Worm (Caenorhabditis elegans) whole organism, L1 larva: ENCODE data around the gene ncs-6.

Source experiments
- C16A3.4 ChIP-seq: fragments of 150-350 bp; optimal IDR thresholded peaks from 2 replicates; lab custom pipeline; 2014; ENCODE audit warnings: missing biosample characterization, missing genetic modification characterization
- C34B4.2 ChIP-seq: sonication (generic microtip); optimal IDR thresholded peaks from 2 replicates; lab custom pipeline; 2017; ENCODE audit warnings: mild to moderate bottlenecking, missing genetic modification characterization, missing compliant biosample characterization
- Y116A8C.19 ChIP-seq: sonication (generic microtip); optimal IDR thresholded peaks from 2 replicates; lab custom pipeline; 2016; ENCODE audit warnings: missing compliant biosample characterization, missing genetic modification characterization, borderline replicate concordance
- aha-1 ChIP-seq: fragments of 150-350 bp; optimal IDR thresholded peaks from 2 replicates; lab custom pipeline; 2014; ENCODE audit warnings: missing biosample characterization, missing genetic modification characterization
- alr-1 ChIP-seq: fragments of 200-800 bp; sonication (Bioruptor generic); optimal IDR thresholded peaks from 2 replicates; lab custom pipeline; 2018; ENCODE audit warnings: borderline replicate concordance, mild to moderate bottlenecking, missing genetic modification characterization, missing compliant biosample characterization
- ceh-82 ChIP-seq, 3 experiments: fragments of 150-350 bp in 1 of 3; sonication (generic microtip) in 2 of 3; optimal IDR thresholded peaks; 2 replicates each; lab custom pipeline; 2014 to 2017; ENCODE audit warnings: missing biosample characterization in 3 of 3, missing genetic modification characterization in 3 of 3
- ceh-90 ChIP-seq: sonication (generic microtip); optimal IDR thresholded peaks from 2 replicates; lab custom pipeline; 2016; ENCODE audit warnings: missing genetic modification characterization, missing compliant biosample characterization
- ces-1 ChIP-seq: fragments of 150-350 bp; optimal IDR thresholded peaks from 2 replicates; lab custom pipeline; 2014; ENCODE audit warnings: missing biosample characterization, missing genetic modification reagents, missing genetic modification characterization
- dpl-1 ChIP-seq, 3 experiments: fragments of 150-350 bp in 2 of 3; sonication (generic microtip) in 1 of 3; optimal IDR thresholded peaks; 2 replicates each; lab custom pipeline; 2014 to 2017; ENCODE audit warnings: missing biosample characterization in 3 of 3, missing genetic modification characterization in 3 of 3, missing genetic modification reagents in 3 of 3
- dsc-1 ChIP-seq: sonication (generic microtip); optimal IDR thresholded peaks from 2 replicates; lab custom pipeline; 2016; ENCODE audit warnings: mild to moderate bottlenecking, missing genetic modification characterization, missing compliant biosample characterization
- efl-1 ChIP-seq, 4 experiments: fragments of 150-350 bp; optimal IDR thresholded peaks in 3 of 4; peaks in 1 of 4; 1 replicate in 1 of 4; 2 replicates in 3 of 4; lab custom pipeline; 2014; ENCODE audit warnings: missing biosample characterization in 2 of 4, missing genetic modification characterization in 2 of 4, missing genetic modification reagents in 2 of 4
- efl-3 ChIP-seq: fragments of 200-800 bp; sonication (Bioruptor generic); optimal IDR thresholded peaks from 2 replicates; lab custom pipeline; 2018; ENCODE audit warnings: mild to moderate bottlenecking, missing genetic modification characterization, missing compliant biosample characterization
- elt-2 ChIP-seq: sonication (generic microtip); optimal IDR thresholded peaks from 2 replicates; lab custom pipeline; 2016; ENCODE audit warnings: missing genetic modification characterization, mild to moderate bottlenecking, inconsistent platforms, missing compliant biosample characterization, missing genetic modification reagents
- elt-3 ChIP-seq, 6 experiments: fragments of 150-350 bp in 1 of 6; sonication (generic microtip); optimal IDR thresholded peaks; 2 replicates each; lab custom pipeline; 2017 to 2018; ENCODE audit warnings: missing biosample characterization in 6 of 6, missing genetic modification characterization in 6 of 6, inconsistent platforms in 1 of 6
- ets-5 ChIP-seq: fragments of 200-800 bp; sonication (Bioruptor generic); IDR thresholded peaks from 2 replicates; pipeline ENCODE4 v1.3.6; 2022; ENCODE audit warnings: missing genetic modification characterization, missing compliant biosample characterization
- fkh-10 ChIP-seq: sonication (generic microtip); optimal IDR thresholded peaks from 2 replicates; lab custom pipeline; 2017; ENCODE audit warnings: missing biosample characterization, missing genetic modification reagents, missing genetic modification characterization
- fkh-4 ChIP-seq: sonication (generic microtip); optimal IDR thresholded peaks from 2 replicates; lab custom pipeline; 2016; ENCODE audit warnings: missing compliant biosample characterization, missing genetic modification characterization, borderline replicate concordance
- fkh-8 ChIP-seq: sonication (generic microtip); optimal IDR thresholded peaks from 2 replicates; lab custom pipeline; 2016; ENCODE audit warnings: mild to moderate bottlenecking, missing genetic modification characterization, missing compliant biosample characterization
- fos-1 ChIP-seq: fragments of 150-350 bp; optimal IDR thresholded peaks from 2 replicates; lab custom pipeline; 2014; ENCODE audit warnings: missing biosample characterization, missing genetic modification characterization
- grh-1 ChIP-seq: fragments of 200-800 bp; sonication (Bioruptor generic); IDR thresholded peaks from 2 replicates; pipeline ENCODE4 v1.3.6; 2022; ENCODE audit warnings: missing genetic modification reagents, missing genetic modification characterization, missing compliant biosample characterization
- hlh-17 ChIP-seq: fragments of 200-800 bp; sonication (Bioruptor generic); optimal IDR thresholded peaks from 2 replicates; lab custom pipeline; 2018; ENCODE audit warnings: missing genetic modification characterization, mild to moderate bottlenecking, missing compliant biosample characterization, moderate library complexity, borderline replicate concordance
- hlh-4 ChIP-seq: sonication (generic microtip); optimal IDR thresholded peaks from 2 replicates; lab custom pipeline; 2016; ENCODE audit warnings: mild to moderate bottlenecking, missing genetic modification characterization, missing compliant biosample characterization
- hpl-2 ChIP-seq: fragments of 150-350 bp; optimal IDR thresholded peaks from 2 replicates; lab custom pipeline; 2014; ENCODE audit warnings: missing biosample characterization, missing genetic modification reagents, missing genetic modification characterization
- jun-1 ChIP-seq: fragments of 150-350 bp; optimal IDR thresholded peaks from 2 replicates; lab custom pipeline; 2014; ENCODE audit warnings: missing biosample characterization, missing genetic modification reagents, missing genetic modification characterization
- lin-13 ChIP-seq: fragments of 150-350 bp; optimal IDR thresholded peaks from 2 replicates; lab custom pipeline; 2014; ENCODE audit warnings: missing biosample characterization, missing genetic modification reagents, missing genetic modification characterization
- lin-14 ChIP-seq: fragments of 200-800 bp; sonication (Bioruptor generic); optimal IDR thresholded peaks from 2 replicates; lab custom pipeline; 2018; ENCODE audit warnings: mild to moderate bottlenecking, missing genetic modification characterization, moderate library complexity, missing compliant biosample characterization
- lin-35 ChIP-seq, 2 experiments: fragments of 150-350 bp; optimal IDR thresholded peaks; 2 replicates each; lab custom pipeline; 2014; ENCODE audit warnings: missing biosample characterization in 2 of 2, missing genetic modification characterization in 2 of 2, missing genetic modification reagents in 2 of 2
- mdl-1 ChIP-seq, 2 experiments: fragments of 150-350 bp; optimal IDR thresholded peaks; 2 replicates each; lab custom pipeline; 2014 to 2017; ENCODE audit warnings: missing biosample characterization in 2 of 2, missing genetic modification characterization in 2 of 2, inconsistent platforms in 1 of 2
- nhr-11 ChIP-seq: fragments of 150-350 bp; optimal IDR thresholded peaks from 2 replicates; lab custom pipeline; 2014; ENCODE audit warnings: missing biosample characterization, missing genetic modification characterization
- nhr-12 ChIP-seq: sonication (generic microtip); optimal IDR thresholded peaks from 2 replicates; lab custom pipeline; 2017; ENCODE audit warnings: missing biosample characterization, missing genetic modification characterization
- nhr-19 ChIP-seq: fragments of 200-800 bp; sonication (Bioruptor generic); conservative IDR thresholded peaks from 2 replicates; pipeline ENCODE4 v1.3.6; 2022; ENCODE audit warnings: missing genetic modification characterization, missing compliant biosample characterization
- nhr-20 ChIP-seq: sonication (generic microtip); optimal IDR thresholded peaks from 2 replicates; lab custom pipeline; 2016; ENCODE audit warnings: mild to moderate bottlenecking, missing genetic modification characterization, missing compliant biosample characterization
- nhr-237 ChIP-seq: fragments of 150-350 bp; optimal IDR thresholded peaks from 2 replicates; lab custom pipeline; 2014; ENCODE audit warnings: missing biosample characterization, missing genetic modification characterization
- nhr-28 ChIP-seq: fragments of 150-350 bp; optimal IDR thresholded peaks from 2 replicates; lab custom pipeline; 2014; ENCODE audit warnings: missing biosample characterization, missing genetic modification characterization
- nhr-76 ChIP-seq: sonication (generic microtip); optimal IDR thresholded peaks from 2 replicates; lab custom pipeline; 2017; ENCODE audit warnings: missing biosample characterization, missing genetic modification characterization
- nhr-84 ChIP-seq: sonication (generic microtip); optimal IDR thresholded peaks from 2 replicates; lab custom pipeline; 2017; ENCODE audit warnings: missing biosample characterization, missing genetic modification characterization
- nhr-90 ChIP-seq: sonication (generic microtip); optimal IDR thresholded peaks from 2 replicates; lab custom pipeline; 2016; ENCODE audit warnings: mild to moderate bottlenecking, missing genetic modification characterization, missing compliant biosample characterization; ENCODE audit not compliant: poor library complexity
- pqm-1 ChIP-seq: sonication (generic microtip); optimal IDR thresholded peaks from 3 replicates; lab custom pipeline; 2017; ENCODE audit warnings: missing biosample characterization, missing genetic modification characterization
- rnt-1 ChIP-seq: sonication (generic microtip); optimal IDR thresholded peaks from 2 replicates; lab custom pipeline; 2016; ENCODE audit warnings: mild to moderate bottlenecking, missing genetic modification characterization, moderate library complexity, missing compliant biosample characterization
- skn-1 ChIP-seq: fragments of 150-350 bp; optimal IDR thresholded peaks from 2 replicates; lab custom pipeline; 2014; ENCODE audit warnings: missing biosample characterization, missing genetic modification characterization
- snu-23 ChIP-seq: sonication (generic microtip); optimal IDR thresholded peaks from 2 replicates; lab custom pipeline; 2016; ENCODE audit warnings: missing genetic modification characterization, missing compliant biosample characterization
- sptf-1 ChIP-seq: fragments of 150-350 bp; optimal IDR thresholded peaks from 2 replicates; lab custom pipeline; 2014; ENCODE audit warnings: missing biosample characterization, missing genetic modification characterization
- unc-130 ChIP-seq: fragments of 150-350 bp; optimal IDR thresholded peaks from 2 replicates; lab custom pipeline; 2017; ENCODE audit warnings: missing biosample characterization, missing genetic modification characterization, inconsistent platforms
- unc-30 ChIP-seq: sonication (generic microtip); optimal IDR thresholded peaks from 2 replicates; lab custom pipeline; 2017; ENCODE audit warnings: missing biosample characterization, missing genetic modification characterization
- unc-86 ChIP-seq: sonication (generic microtip); optimal IDR thresholded peaks from 2 replicates; lab custom pipeline; 2016; ENCODE audit warnings: missing genetic modification characterization, missing compliant biosample characterization
- unc-98 ChIP-seq: fragments of 200-800 bp; sonication (Bioruptor generic); IDR thresholded peaks from 2 replicates; pipeline ENCODE4 v1.3.6; 2022; ENCODE audit warnings: missing genetic modification characterization, missing compliant biosample characterization
- xbp-1 ChIP-seq: sonication (generic microtip); optimal IDR thresholded peaks from 2 replicates; lab custom pipeline; 2016; ENCODE audit warnings: missing genetic modification characterization, missing compliant biosample characterization
- zip-4 ChIP-seq: fragments of 200-800 bp; sonication (Bioruptor generic); optimal IDR thresholded peaks from 2 replicates; lab custom pipeline; 2018; ENCODE audit warnings: mild to moderate bottlenecking, missing genetic modification characterization, moderate library complexity, missing compliant biosample characterization
- ztf-11 ChIP-seq, 2 experiments: sonication (generic microtip); optimal IDR thresholded peaks; 2 replicates each; lab custom pipeline; 2016 to 2017; ENCODE audit warnings: missing genetic modification characterization in 2 of 2, missing biosample characterization in 1 of 2, missing compliant biosample characterization in 1 of 2
- ztf-4 ChIP-seq: fragments of 150-350 bp; optimal IDR thresholded peaks from 2 replicates; lab custom pipeline; 2014; ENCODE audit warnings: missing biosample characterization, missing genetic modification characterization

Gene ncs-6

ce11 chrII:3502520-3503323 is 25.6 kb downstream of the ncs-6 start, which contains the start of the genes col-71 and Y49F6B.2:
Gene col-71, minus strand, starts transcription at chrII:3502570.
Gene Y49F6B.2, plus strand, starts transcription at chrII:3502968.
- TF ChIP-seq unc-98 (peak; percentile 80), ceh-90 (peak; percentile 91), unc-130 (tag; lab: Kevin White, UChicago) (peak; percentile 24), elt-3 (tag; optimal IDR thresholded peaks at IDR 0.05; lab: Kevin White, UChicago) (peak in 2 of 6 experiments; percentile 21 to 40), nhr-84 (tag; lab: Kevin White, UChicago) (no peak), hlh-4 (tag; lab: Kevin White, UChicago) (no peak), nhr-90 (tag; lab: Kevin White, UChicago) (peak; percentile 89), C34B4.2 (no peak), nhr-237 (tag; lab: Kevin White, UChicago) (peak; percentile 40), ets-5 (no peak), grh-1 (GFP tag; lab: Robert Waterston, UW) (peak; percentile 57), hpl-2 (GFP tag; lab: Kevin White, UChicago) (no peak), fos-1 (peak; percentile 64), ceh-82 (tag; optimal IDR thresholded peaks at IDR 0.05; lab: Kevin White, UChicago) (peak; percentile 76 to 82 (median 78)), dsc-1 (tag; lab: Kevin White, UChicago) (peak; percentile 94), hlh-17 (GFP tag; lab: Kevin White, UChicago) (no peak), lin-13 (peak; percentile 80), nhr-12 (tag; lab: Kevin White, UChicago) (no peak), Y116A8C.19 (tag; lab: Kevin White, UChicago) (peak; percentile 32), dpl-1 (GFP tag; optimal IDR thresholded peaks at IDR 0.05; lab: Kevin White, UChicago) (peak; percentile 65 to 79 (median 74)), sptf-1 (tag; lab: Kevin White, UChicago) (no peak), ces-1 (GFP tag; lab: Kevin White, UChicago) (peak; percentile 85), fkh-10 (GFP tag; lab: Kevin White, UChicago) (peak; percentile 74), skn-1 (tag; lab: Kevin White, UChicago) (peak; percentile 65), alr-1 (no peak), nhr-19 (GFP tag; lab: Robert Waterston, UW) (peak; percentile 79), unc-30 (tag; lab: Kevin White, UChicago) (no peak), nhr-11 (peak; percentile 22), lin-14 (peak; percentile 89), xbp-1 (peak; percentile 87), rnt-1 (tag; lab: Kevin White, UChicago) (peak; percentile 98), nhr-20 (tag; lab: Kevin White, UChicago) (peak; percentile 76), efl-1 (optimal IDR thresholded peaks at IDR 0.05; lab: Kevin White, UChicago) (peak; percentile 78 to 79), efl-1 (GFP tag; optimal IDR thresholded peaks at IDR 0.05 in 1 of 2; lab: Kevin White, UChicago) (peak; percentile 80 to 97), fkh-4 (peak; percentile 95), elt-2 (peak; percentile 68), jun-1 (peak; percentile 31), snu-23 (GFP tag; lab: Kevin White, UChicago) (peak; percentile 86), pqm-1 (tag; lab: Kevin White, UChicago) (no peak), ztf-11 (tag; optimal IDR thresholded peaks at IDR 0.05; lab: Kevin White, UChicago) (peak in 1 of 2 experiments; percentile 90), nhr-76 (tag; lab: Kevin White, UChicago) (no peak), mdl-1 (tag; optimal IDR thresholded peaks at IDR 0.05; lab: Kevin White, UChicago) (peak in 1 of 2 experiments; percentile 53), nhr-28 (tag; lab: Kevin White, UChicago) (no peak), zip-4 (GFP tag; lab: Kevin White, UChicago) (no peak), lin-35 (GFP tag; optimal IDR thresholded peaks at IDR 0.05; lab: Kevin White, UChicago) (peak; percentile 71 to 74), efl-3 (no peak), aha-1 (tag; lab: Kevin White, UChicago) (no peak), C16A3.4 (tag; lab: Kevin White, UChicago) (peak; percentile 72), ztf-4 (tag; lab: Kevin White, UChicago) (no peak), fkh-8 (tag; lab: Kevin White, UChicago) (peak; percentile 86), unc-86 (tag; lab: Kevin White, UChicago) (peak; percentile 75)
